Worm (Caenorhabditis elegans) whole organism, L2 larva: ENCODE results near the gene K11H12.11.

Experiments used
- egl-27 ChIP-seq: sonication (generic microtip); optimal IDR thresholded peaks from 3 replicates; lab custom pipeline; 2017; ENCODE audit warnings: missing biosample characterization, missing genetic modification reagents, missing genetic modification characterization
- nhr-21 ChIP-seq: fragments of 150-350 bp; optimal IDR thresholded peaks from 2 replicates; lab custom pipeline; 2014; ENCODE audit warnings: missing biosample characterization, missing genetic modification characterization
- nhr-6 ChIP-seq: fragments of 150-350 bp; optimal IDR thresholded peaks from 2 replicates; lab custom pipeline; 2014; ENCODE audit warnings: missing biosample characterization, missing genetic modification characterization
- unc-62 ChIP-seq: fragments of 150-350 bp; optimal IDR thresholded peaks from 2 replicates; lab custom pipeline; 2014; ENCODE audit warnings: missing biosample characterization, missing genetic modification reagents, missing genetic modification characterization

- TF ChIP-seq nhr-21 (tag; lab: Kevin White, UChicago) (no peak), nhr-6 (tag; lab: Kevin White, UChicago) (no peak), egl-27 (no peak), unc-62 (GFP tag; lab: Kevin White, UChicago) (no peak)
Observed at ce11 chrIV:649365-649764, 21.0 kb downstream of the K11H12.11 start, which contains the start of gene K11H12.9.
